Worm (Caenorhabditis elegans): ENCODE data around the gene ctl-1.

DNA sequence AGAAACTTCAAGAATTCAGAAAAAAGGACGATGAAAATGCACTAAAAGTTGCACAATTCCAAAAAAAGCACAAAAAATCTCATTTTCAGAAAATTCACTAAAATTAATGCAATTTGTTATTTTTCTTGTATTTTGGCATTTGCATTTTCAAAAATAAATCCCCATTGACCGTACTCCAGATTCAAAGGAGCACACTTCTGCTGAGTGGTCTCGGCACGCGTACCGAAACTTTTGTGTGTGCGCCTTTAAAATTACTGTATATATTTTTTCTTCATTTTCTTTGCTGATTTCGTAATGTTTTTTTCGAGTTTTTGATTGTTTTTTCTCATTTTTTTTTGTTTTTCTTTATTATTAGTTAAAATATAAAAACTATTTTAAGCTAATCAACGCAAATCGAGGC, 6.1 kb upstream of the ctl-1 start:
- no peak for TF ChIP-seq nhr-76 (tag; optimal IDR thresholded peaks at IDR 0.05)
- no peak for TF ChIP-seq unc-39 (tag; optimal IDR thresholded peaks at IDR 0.05)
- no peak for TF ChIP-seq tbx-2 (tag; optimal IDR thresholded peaks at IDR 0.05)
- TF ChIP-seq unc-62 (GFP tag; optimal IDR thresholded peaks at IDR 0.05) = no peak
- no peak for TF ChIP-seq nhr-12 (tag; optimal IDR thresholded peaks at IDR 0.05)
- TF ChIP-seq sea-2 (GFP tag; optimal IDR thresholded peaks at IDR 0.05) = no peak
- no peak for TF ChIP-seq elt-1 (tag; optimal IDR thresholded peaks at IDR 0.05)
- TF ChIP-seq mml-1 (tag; optimal IDR thresholded peaks at IDR 0.05) = no peak
- no peak for TF ChIP-seq ama-1 (optimal IDR thresholded peaks at IDR 0.05)
- no peak for TF ChIP-seq ztf-4 (tag; optimal IDR thresholded peaks at IDR 0.05)
- TF ChIP-seq lin-39 (tag; optimal IDR thresholded peaks at IDR 0.05) = no peak
- no peak for TF ChIP-seq pqm-1 (tag; optimal IDR thresholded peaks at IDR 0.05)
- TF ChIP-seq ZK546.5 (tag; optimal IDR thresholded peaks at IDR 0.05) = no peak
- TF ChIP-seq egl-27 (tag; optimal IDR thresholded peaks at IDR 0.05) = no peak

Measured in whole organism, L3 larva.